Fruit fly (Drosophila melanogaster) whole organism, wandering third instar larva: Measurements from ENCODE around the gene CG7646.
A peak's percentile ranks its signal among the peaks of the same experiment; 100 is the strongest.

Experiments used
- Abd-B ChIP-seq: fragments of >200 bp; optimal IDR thresholded peaks from 2 replicates; lab custom pipeline; 2017; ENCODE audit warnings: missing biosample characterization, missing genetic modification characterization
- CG32264 ChIP-seq: fragments of 200-800 bp; sonication (Bioruptor generic); optimal IDR thresholded peaks from 2 replicates; lab custom pipeline; 2016; ENCODE audit warnings: missing biosample characterization, missing genetic modification characterization
- CrebA ChIP-seq: fragments of 200-800 bp; sonication (Bioruptor generic); optimal IDR thresholded peaks from 2 replicates; lab custom pipeline; 2016; ENCODE audit warnings: missing biosample characterization, mild to moderate bottlenecking, missing genetic modification characterization, borderline replicate concordance
- Dfd ChIP-seq: fragments of >200 bp; optimal IDR thresholded peaks from 2 replicates; lab custom pipeline; 2017; ENCODE audit warnings: missing biosample characterization, missing genetic modification characterization
- Dif ChIP-seq: fragments of 200-275, 200-300 bp; sonication (Bioruptor generic); optimal IDR thresholded peaks from 2 replicates; lab custom pipeline; 2018; ENCODE audit warnings: missing biosample characterization, missing genetic modification characterization; ENCODE audit not compliant: partially characterized antibody
- GATAd ChIP-seq: sonication (Bioruptor generic); optimal IDR thresholded peaks from 2 replicates; lab custom pipeline; 2016; ENCODE audit warnings: missing biosample characterization, missing genetic modification characterization
- HLH106 ChIP-seq: fragments of 200-800 bp; optimal IDR thresholded peaks from 3 replicates; lab custom pipeline; 2019; ENCODE audit warnings: missing biosample characterization, mild to moderate bottlenecking, missing genetic modification characterization, moderate library complexity
- Hnf4 ChIP-seq: fragments of 200-800 bp; sonication (Bioruptor generic); optimal IDR thresholded peaks from 2 replicates; lab custom pipeline; 2016; ENCODE audit warnings: missing biosample characterization, mild to moderate bottlenecking, missing genetic modification characterization
- Hr78 ChIP-seq: fragments of >200 bp; optimal IDR thresholded peaks from 2 replicates; lab custom pipeline; 2017; ENCODE audit warnings: missing biosample characterization, missing genetic modification characterization
- Hr83 ChIP-seq: fragments of 200-300 bp; sonication (Bioruptor generic); optimal IDR thresholded peaks from 2 replicates; lab custom pipeline; 2016; ENCODE audit warnings: missing biosample characterization, mild to moderate bottlenecking, missing genetic modification characterization, moderate library complexity; ENCODE audit not compliant: poor library complexity, severe bottlenecking
- Jra ChIP-seq: sonication (Bioruptor generic); optimal IDR thresholded peaks from 2 replicates; lab custom pipeline; 2016; ENCODE audit warnings: missing biosample characterization, missing genetic modification characterization
- Mio ChIP-seq: sonication (Bioruptor generic); optimal IDR thresholded peaks from 2 replicates; lab custom pipeline; 2016; ENCODE audit warnings: missing biosample characterization, missing genetic modification characterization
- Myc ChIP-seq: fragments of >200 bp; optimal IDR thresholded peaks from 2 replicates; lab custom pipeline; 2017
- OdsH ChIP-seq: fragments of 200-800 bp; sonication (Bioruptor generic); optimal IDR thresholded peaks from 2 replicates; lab custom pipeline; 2016; ENCODE audit warnings: missing biosample characterization, mild to moderate bottlenecking, missing genetic modification characterization
- Sp1 ChIP-seq: fragments of 200-800 bp; sonication (Bioruptor generic); optimal IDR thresholded peaks from 3 replicates; lab custom pipeline; 2019; ENCODE audit warnings: missing biosample characterization, mild to moderate bottlenecking, missing genetic modification characterization, moderate library complexity
- br ChIP-seq: fragments of 200-800 bp; sonication (Bioruptor generic); optimal IDR thresholded peaks from 2 replicates; lab custom pipeline; 2016; ENCODE audit warnings: missing biosample characterization, missing genetic modification characterization
- brk ChIP-seq: fragments of 200-800 bp; sonication (Bioruptor generic); optimal IDR thresholded peaks from 2 replicates; lab custom pipeline; 2016; ENCODE audit warnings: missing biosample characterization, mild to moderate bottlenecking, missing genetic modification characterization
- dl ChIP-seq, 2 experiments: fragments of 175-275, 200-275 bp in 1 of 2; fragments of 200-275 bp in 1 of 2; sonication (Bioruptor generic); optimal IDR thresholded peaks; lab custom pipeline; 2018; ENCODE audit warnings: mild to moderate bottlenecking in 2 of 2, missing biosample characterization in 2 of 2, missing genetic modification characterization in 2 of 2, moderate library complexity in 2 of 2; ENCODE audit not compliant: partially characterized antibody in 2 of 2, insufficient read depth in 1 of 2
- dmrt93B ChIP-seq: fragments of 200-800 bp; sonication (Bioruptor generic); optimal IDR thresholded peaks from 2 replicates; lab custom pipeline; 2018; ENCODE audit warnings: missing biosample characterization, mild to moderate bottlenecking, missing genetic modification characterization
- dsf ChIP-seq: sonication (Bioruptor generic); optimal IDR thresholded peaks from 2 replicates; lab custom pipeline; 2016; ENCODE audit warnings: missing biosample characterization, missing genetic modification characterization, borderline replicate concordance
- foxo ChIP-seq, 2 experiments: fragments of 200-800 bp; sonication (Bioruptor generic); optimal IDR thresholded peaks; 2 replicates in 1 of 2; 3 replicates in 1 of 2; lab custom pipeline; 2016 to 2017; ENCODE audit warnings: missing biosample characterization in 2 of 2, missing genetic modification characterization in 2 of 2
- fru ChIP-seq: fragments of 200-800 bp; sonication (Bioruptor generic); optimal IDR thresholded peaks from 3 replicates; lab custom pipeline; 2016; ENCODE audit warnings: missing biosample characterization, mild to moderate bottlenecking, missing genetic modification characterization
- h ChIP-seq: fragments of 200-800 bp; sonication (Bioruptor generic); optimal IDR thresholded peaks from 3 replicates; lab custom pipeline; 2016; ENCODE audit warnings: missing biosample characterization, mild to moderate bottlenecking, missing genetic modification characterization
- jim ChIP-seq: fragments of 175-275, 200-325 bp; sonication (Bioruptor generic); optimal IDR thresholded peaks from 2 replicates; lab custom pipeline; 2016; ENCODE audit warnings: missing biosample characterization, mild to moderate bottlenecking, missing genetic modification characterization
- lola ChIP-seq: fragments of >200 bp; optimal IDR thresholded peaks from 2 replicates; lab custom pipeline; 2017; ENCODE audit warnings: missing biosample characterization, missing genetic modification characterization
- rgr ChIP-seq: fragments of 200-800 bp; sonication (Bioruptor generic); optimal IDR thresholded peaks from 3 replicates; lab custom pipeline; 2016; ENCODE audit warnings: missing biosample characterization, mild to moderate bottlenecking, missing genetic modification characterization
- sage ChIP-seq: fragments of 200-800 bp; sonication (Bioruptor generic); optimal IDR thresholded peaks from 2 replicates; lab custom pipeline; 2016; ENCODE audit warnings: missing biosample characterization, mild to moderate bottlenecking, missing genetic modification characterization
- sv ChIP-seq: fragments of 200-800 bp; sonication (Bioruptor generic); optimal IDR thresholded peaks from 3 replicates; lab custom pipeline; 2016; ENCODE audit warnings: missing biosample characterization, missing genetic modification characterization
- tai ChIP-seq: sonication (Bioruptor generic); optimal IDR thresholded peaks from 2 replicates; lab custom pipeline; 2016; ENCODE audit warnings: missing biosample characterization, missing genetic modification characterization
- usp ChIP-seq: fragments of >200 bp; optimal IDR thresholded peaks from 2 replicates; lab custom pipeline; 2017; ENCODE audit warnings: missing biosample characterization, missing genetic modification characterization
- woc ChIP-seq: sonication (Bioruptor generic); optimal IDR thresholded peaks from 2 replicates; lab custom pipeline; 2016; ENCODE audit warnings: missing biosample characterization, mild to moderate bottlenecking, missing genetic modification characterization

CG7646 gene

dm6 chr3L:19952690-19953089 lies 39.0 kb upstream of the CG7646 start, which contains the start of gene CG33710:
CG33710 (minus strand) TSS chr3L:19952790.
- TF ChIP-seq dl (GFP tag; optimal IDR thresholded peaks at IDR 0.05; lab: Kevin White, UChicago; ENCODE audit: insufficient read depth in 1 of 2, partially characterized antibody in 2 of 2) = no peak
- no peak for TF ChIP-seq sv (GFP tag; lab: Kevin White, UChicago)
- TF ChIP-seq rgr = no peak
- no peak for TF ChIP-seq GATAd (GFP tag; lab: Kevin White, UChicago)
- TF ChIP-seq Dfd (GFP tag; lab: Kevin White, UChicago) = no peak
- TF ChIP-seq Mio (GFP tag; lab: Kevin White, UChicago) = no peak
- TF ChIP-seq fru (GFP tag; lab: Kevin White, UChicago) = no peak
- TF ChIP-seq tai (GFP tag; lab: Kevin White, UChicago) = no peak
- no peak for TF ChIP-seq Dif (GFP tag; lab: Kevin White, UChicago)
- TF ChIP-seq HLH106 (tag; lab: Kevin White, UChicago) = no peak

dm6 chr3L:19953612-19954011 lies 38.1 kb upstream of the CG7646 start, which contains the start of gene CG42655:
CG42655 (minus strand) TSS chr3L:19953712.
- TF ChIP-seq Jra (no peak), Myc (no peak), h (GFP tag; lab: Kevin White, UChicago) (no peak), dsf (GFP tag; lab: Kevin White, UChicago) (no peak), foxo (GFP tag; optimal IDR thresholded peaks at IDR 0.05; lab: Kevin White, UChicago) (no peak), brk (GFP tag; lab: Kevin White, UChicago) (no peak), Dfd (GFP tag; lab: Kevin White, UChicago) (no peak), rgr (no peak), Mio (GFP tag; lab: Kevin White, UChicago) (no peak), Hr83 (no peak), CG32264 (GFP tag; lab: Kevin White, UChicago) (no peak), sv (GFP tag; lab: Kevin White, UChicago) (no peak), usp (GFP tag; lab: Kevin White, UChicago) (no peak), Hr78 (no peak)

dm6 chr3L:19954426-19954825 lies 37.3 kb upstream of the CG7646 start, which contains the start of gene CG42654:
CG42654 (minus strand) TSS chr3L:19954526.
- TF ChIP-seq Dfd (GFP tag; lab: Kevin White, UChicago) (no peak), Hr83 (no peak), CG32264 (GFP tag; lab: Kevin White, UChicago) (no peak)

- TF ChIP-seq dsf (GFP tag; lab: Kevin White, UChicago) = no peak
- TF ChIP-seq OdsH = no peak
- no peak for TF ChIP-seq Abd-B (GFP tag; lab: Kevin White, UChicago)
- TF ChIP-seq sage (GFP tag; lab: Kevin White, UChicago) = no peak
- TF ChIP-seq Hnf4 (GFP tag; lab: Kevin White, UChicago) = no peak
- no peak for TF ChIP-seq woc
- TF ChIP-seq HLH106 (tag; lab: Kevin White, UChicago) = no peak
- no peak for TF ChIP-seq jim (GFP tag; lab: Kevin White, UChicago)
- no peak for TF ChIP-seq Jra
- no peak for TF ChIP-seq h (GFP tag; lab: Kevin White, UChicago)
- no peak for TF ChIP-seq CrebA (GFP tag; lab: Kevin White, UChicago)
- TF ChIP-seq lola = no peak
- TF ChIP-seq CG32264 (GFP tag; lab: Kevin White, UChicago) = no peak
- no peak for TF ChIP-seq br
- TF ChIP-seq Sp1 (GFP tag; lab: Kevin White, UChicago) = no peak
- no peak for TF ChIP-seq Dfd (GFP tag; lab: Kevin White, UChicago)
- no peak for TF ChIP-seq GATAd (GFP tag; lab: Kevin White, UChicago)
- no peak for TF ChIP-seq sv (GFP tag; lab: Kevin White, UChicago)
- TF ChIP-seq foxo (GFP tag; optimal IDR thresholded peaks at IDR 0.05; lab: Kevin White, UChicago) = no peak
Observed at dm6 chr3L:19955699-19956098, 36.0 kb upstream of the CG7646 start, which contains the start of gene CG42263. CG42263 (minus strand) TSS chr3L:19955799.

- TF ChIP-seq fru (GFP tag; lab: Kevin White, UChicago) (no peak), Dfd (GFP tag; lab: Kevin White, UChicago) (no peak), dmrt93B (GFP tag; lab: Kevin White, UChicago) (no peak), rgr (peak; percentile 7), Hr78 (no peak), tai (GFP tag; lab: Kevin White, UChicago) (no peak), Hr83 (no peak)
Observed at dm6 chr3L:19961805-19962204, 29.9 kb upstream of the CG7646 start.
